Fruit fly (Drosophila melanogaster): ENCODE results near the gene CG32512.

- no peak for TF ChIP-seq CG8478 (optimal IDR thresholded peaks at IDR 0.05)
- no peak for TF ChIP-seq CTCF (optimal IDR thresholded peaks at IDR 0.05)
Measured at dm6 chrX:21073641-21074328, 6.4 kb upstream of the CG32512 start.
